Fruit fly (Drosophila melanogaster): ENCODE measurements around the gene b.

Gene b

DNA sequence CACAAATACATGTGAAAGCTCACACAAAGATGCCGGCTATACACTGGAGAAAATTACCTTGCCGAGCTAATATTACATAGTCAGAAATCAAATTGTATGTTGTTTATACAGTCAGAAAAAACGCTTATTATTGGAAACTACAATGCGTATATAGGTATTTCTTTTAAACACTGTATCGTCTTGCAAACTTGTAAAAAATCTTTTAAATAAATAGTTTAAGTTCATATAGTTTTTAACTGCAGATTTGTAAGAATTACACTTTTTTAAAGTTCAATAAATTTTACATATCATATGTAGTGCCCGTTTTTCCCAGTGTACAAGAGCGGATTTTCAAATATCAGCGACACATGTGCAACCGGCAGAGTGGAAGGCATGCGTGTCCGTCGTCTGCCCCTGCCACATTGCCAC lies 18.7 kb downstream of the b start (continued):
- TF ChIP-seq emc (GFP tag; optimal IDR thresholded peaks at IDR 0.05) (peak; percentile 50), en (GFP tag; optimal IDR thresholded peaks at IDR 0.05) (peak; percentile 83), HLH54F (GFP tag; optimal IDR thresholded peaks at IDR 0.05) (peak; percentile 58), br (optimal IDR thresholded peaks at IDR 0.05) (no peak), ci (GFP tag; IDR thresholded peaks at IDR 0.05) (peak; percentile 78), CG14441 (GFP tag; IDR thresholded peaks at IDR 0.05) (peak; percentile 72), cg (GFP tag; optimal IDR thresholded peaks at IDR 0.05) (peak; percentile 31), phol (tag; optimal IDR thresholded peaks at IDR 0.05) (peak; percentile 88), CG16813 (GFP tag; IDR thresholded peaks at IDR 0.05; ENCODE audit: partially characterized antibody) (no peak), CG17802 (tag; optimal IDR thresholded peaks at IDR 0.05) (peak; percentile 21), CG1233 (GFP tag; optimal IDR thresholded peaks at IDR 0.05) (peak; percentile 36), CG15011 (GFP tag; optimal IDR thresholded peaks at IDR 0.05) (peak; percentile 52), MBD-R2 (GFP tag; IDR thresholded peaks at IDR 0.05) (0 out of 2 replicates have a peak, but pooled peaks have one; percentile 41), h (optimal IDR thresholded peaks at IDR 0.05) (no peak), sqz (GFP tag; optimal IDR thresholded peaks at IDR 0.05) (peak; percentile 14), Six4 (GFP tag; optimal IDR thresholded peaks at IDR 0.05) (peak; percentile 72), CG34224 (GFP tag; IDR thresholded peaks at IDR 0.05; ENCODE audit: partially characterized antibody) (no peak), twi (tag; optimal IDR thresholded peaks at IDR 0.05) (peak; percentile 82), MESR4 (GFP tag; optimal IDR thresholded peaks at IDR 0.05) (no peak), CG30431 (GFP tag; optimal IDR thresholded peaks at IDR 0.05) (peak; percentile 68), onecut (GFP tag; IDR thresholded peaks at IDR 0.05) (peak; percentile 73), Lhr (GFP tag; optimal IDR thresholded peaks at IDR 0.05) (peak; percentile 63), tap (tag; optimal IDR thresholded peaks at IDR 0.05) (peak; percentile 66), CG3847 (GFP tag; IDR thresholded peaks at IDR 0.05) (peak; percentile 70), pita (GFP tag; optimal IDR thresholded peaks at IDR 0.05) (no peak), Oli (tag; optimal IDR thresholded peaks at IDR 0.05) (peak; percentile 88), chm (GFP tag; IDR thresholded peaks at IDR 0.05) (peak; percentile 55; the same call in 1 of the 2 replicates), Scr (GFP tag; IDR thresholded peaks at IDR 0.05; ENCODE audit: partially characterized antibody) (no peak), NFAT (GFP tag; IDR thresholded peaks at IDR 0.05) (0 out of 2 replicates have a peak, but pooled peaks have one; percentile 3), Spps (tag; optimal IDR thresholded peaks at IDR 0.05) (peak; percentile 61), lola (GFP tag; optimal IDR thresholded peaks at IDR 0.05) (peak in 1 of 3 experiments; percentile 79), CG12744 (GFP tag; optimal IDR thresholded peaks at IDR 0.05) (peak; percentile 66), Sry-δ (GFP tag; optimal IDR thresholded peaks at IDR 0.05) (peak; percentile 47), CG33557 (GFP tag; optimal IDR thresholded peaks at IDR 0.05) (peak; percentile 5), bowl (GFP tag; IDR thresholded peaks at IDR 0.05) (no peak), CG6272 (GFP tag; IDR thresholded peaks at IDR 0.05) (peak; percentile 8; the same call in 1 of the 2 replicates), CG1529 (GFP tag; optimal IDR thresholded peaks at IDR 0.05) (peak; percentile 67), hb (GFP tag; IDR thresholded peaks at IDR 0.05; ENCODE audit: partially characterized antibody) (no peak), klu (GFP tag; IDR thresholded peaks at IDR 0.05) (peak; percentile 74), CG31441 (GFP tag; IDR thresholded peaks at IDR 0.05) (peak; percentile 88), E2f2 (GFP tag; IDR thresholded peaks at IDR 0.05) (peak; percentile 67), vfl (GFP tag; optimal IDR thresholded peaks at IDR 0.05) (peak; percentile 13), Optix (GFP tag; IDR thresholded peaks at IDR 0.05) (no peak; the same call in 2 of the 3 replicates), dan (GFP tag; IDR thresholded peaks at IDR 0.05) (no peak), CG6854 (GFP tag; optimal IDR thresholded peaks at IDR 0.05) (peak; percentile 2), croc (GFP tag; conservative IDR thresholded peaks at IDR 0.05) (peak; percentile 69), CG7786 (GFP tag; optimal IDR thresholded peaks at IDR 0.05) (peak; percentile 58), CG12104 (GFP tag; optimal IDR thresholded peaks at IDR 0.05) (peak; percentile 90), NfI (GFP tag; optimal IDR thresholded peaks at IDR 0.05) (peak; percentile 78), CG16779 (GFP tag; IDR thresholded peaks at IDR 0.05) (no peak), Abd-B (GFP tag; optimal IDR thresholded peaks at IDR 0.05) (peak; percentile 88)

Data from whole organism, embryonic.